Worm (Caenorhabditis elegans) whole organism, mixed stage, embryonic: ENCODE results near the gene sri-18.

ENCODE experiments used
- blmp-1 ChIP-seq: fragments of 150-350 bp; optimal IDR thresholded peaks from 2 replicates; lab custom pipeline; 2014; ENCODE audit warnings: missing biosample characterization, missing genetic modification characterization
- elt-3 ChIP-seq: fragments of 150-350 bp; optimal IDR thresholded peaks from 2 replicates; lab custom pipeline; 2014; ENCODE audit warnings: missing biosample characterization, missing genetic modification characterization
- lin-13 ChIP-seq: fragments of 150-350 bp; optimal IDR thresholded peaks from 2 replicates; lab custom pipeline; 2014; ENCODE audit warnings: missing biosample characterization, missing genetic modification characterization
- mab-5 ChIP-seq: fragments of 150-350 bp; optimal IDR thresholded peaks from 2 replicates; lab custom pipeline; 2014; ENCODE audit warnings: missing biosample characterization, missing genetic modification characterization
- mep-1 ChIP-seq: fragments of 150-350 bp; optimal IDR thresholded peaks from 2 replicates; lab custom pipeline; 2017; ENCODE audit warnings: missing biosample characterization, missing genetic modification reagents, missing genetic modification characterization, inconsistent platforms
- nhr-237 ChIP-seq: fragments of 150-350 bp; optimal IDR thresholded peaks from 2 replicates; lab custom pipeline; 2014; ENCODE audit warnings: missing biosample characterization, missing genetic modification characterization
- nhr-28 ChIP-seq: fragments of 150-350 bp; optimal IDR thresholded peaks from 2 replicates; lab custom pipeline; 2014; ENCODE audit warnings: missing biosample characterization, missing genetic modification characterization
- sptf-1 ChIP-seq: sonication (generic microtip); optimal IDR thresholded peaks from 2 replicates; lab custom pipeline; 2017; ENCODE audit warnings: mild to moderate bottlenecking, missing genetic modification characterization, moderate library complexity, missing compliant biosample characterization
- unc-62 ChIP-seq: fragments of 150-350 bp; optimal IDR thresholded peaks from 2 replicates; lab custom pipeline; 2014; ENCODE audit warnings: missing biosample characterization, missing genetic modification reagents, missing genetic modification characterization

DNA sequence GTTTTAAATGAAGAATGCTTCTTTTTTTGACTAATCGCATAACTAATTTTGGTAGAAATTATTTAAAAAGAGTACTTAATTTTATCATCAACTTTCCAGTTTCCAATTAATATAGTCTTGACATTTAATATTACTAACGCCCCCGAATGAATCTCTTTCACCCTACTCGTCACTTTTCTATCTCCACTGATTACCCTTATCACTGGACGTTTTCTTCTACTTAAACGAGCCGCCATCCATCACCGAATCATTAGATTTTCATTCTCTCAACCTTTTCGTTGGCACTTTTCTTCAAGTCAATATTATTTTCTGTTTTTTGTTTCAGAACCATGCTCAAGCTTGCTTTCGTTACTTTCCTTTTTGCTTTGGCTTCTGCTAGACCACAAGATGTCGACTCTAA is 17.2 kb upstream of the sri-18 start, which contains the start of gene lys-1:
- TF ChIP-seq nhr-237 (tag; lab: Kevin White, UChicago) (no peak), mep-1 (tag; lab: Kevin White, UChicago) (no peak), sptf-1 (tag; lab: Kevin White, UChicago) (no peak), nhr-28 (tag; lab: Kevin White, UChicago) (no peak), unc-62 (no peak), elt-3 (tag; lab: Kevin White, UChicago) (no peak), lin-13 (tag; lab: Kevin White, UChicago) (no peak), mab-5 (tag; lab: Kevin White, UChicago) (no peak), blmp-1 (tag; lab: Kevin White, UChicago) (no peak)
